Worm (Caenorhabditis elegans) whole organism, early embryonic: Measurements from ENCODE around the gene cdr-3.

Experiments used
- B0310.2 ChIP-seq: sonication (generic microtip); optimal IDR thresholded peaks from 2 replicates; lab custom pipeline; 2016; ENCODE audit warnings: mild to moderate bottlenecking, missing genetic modification characterization, missing compliant biosample characterization
- F13C5.2 ChIP-seq: sonication (generic microtip); optimal IDR thresholded peaks from 2 replicates; lab custom pipeline; 2017; ENCODE audit warnings: mild to moderate bottlenecking, missing genetic modification characterization, inconsistent platforms, missing compliant biosample characterization
- aly-1 ChIP-seq: sonication (generic microtip); optimal IDR thresholded peaks from 2 replicates; lab custom pipeline; 2016; ENCODE audit warnings: missing genetic modification characterization, missing compliant biosample characterization
- ama-1 ChIP-seq: fragments of 150-350 bp; optimal IDR thresholded peaks from 2 replicates; lab custom pipeline; 2014
- ceh-13 ChIP-seq: fragments of 200-800 bp; sonication (Bioruptor generic); optimal IDR thresholded peaks from 2 replicates; lab custom pipeline; 2018; ENCODE audit warnings: mild to moderate bottlenecking, missing genetic modification characterization, missing compliant biosample characterization
- ceh-36 ChIP-seq: sonication (generic microtip); optimal IDR thresholded peaks from 2 replicates; lab custom pipeline; 2016; ENCODE audit warnings: missing genetic modification characterization, inconsistent platforms, missing compliant biosample characterization
- ets-7 ChIP-seq: sonication (generic microtip); optimal IDR thresholded peaks from 2 replicates; lab custom pipeline; 2016; ENCODE audit warnings: missing genotype, missing genetic modification characterization, missing compliant biosample characterization
- flt-1 ChIP-seq: fragments of 200-800 bp; sonication (Bioruptor generic); IDR thresholded peaks from 2 replicates; pipeline ENCODE4 v1.3.6; 2022; ENCODE audit warnings: missing genetic modification characterization, missing compliant biosample characterization
- hmbx-1 ChIP-seq: sonication (generic microtip); optimal IDR thresholded peaks from 2 replicates; lab custom pipeline; 2016; ENCODE audit warnings: mild to moderate bottlenecking, missing genetic modification characterization, missing compliant biosample characterization
- hmg-4 ChIP-seq: fragments of 200-800 bp; sonication (Bioruptor generic); optimal IDR thresholded peaks from 2 replicates; lab custom pipeline; 2018; ENCODE audit warnings: mild to moderate bottlenecking, missing genetic modification characterization, missing compliant biosample characterization
- hnd-1 ChIP-seq: sonication (generic microtip); optimal IDR thresholded peaks from 2 replicates; lab custom pipeline; 2016; ENCODE audit warnings: missing genetic modification characterization, missing compliant biosample characterization
- pes-1 ChIP-seq: fragments of 200-800 bp; sonication (Bioruptor generic); IDR thresholded peaks from 2 replicates; pipeline ENCODE4 v1.3.6; 2022; ENCODE audit warnings: missing genetic modification reagents, missing genetic modification characterization, missing compliant biosample characterization
- scrt-1 ChIP-seq: fragments of 200-800 bp; sonication (Bioruptor generic); IDR thresholded peaks from 2 replicates; pipeline ENCODE4 v1.3.6; 2022; ENCODE audit warnings: missing genetic modification characterization, missing compliant biosample characterization
- sea-1 ChIP-seq: fragments of 200-800 bp; sonication (Bioruptor generic); conservative IDR thresholded peaks from 2 replicates; pipeline ENCODE4 v1.3.6; 2022; ENCODE audit warnings: missing genetic modification characterization, missing compliant biosample characterization
- tbx-11 ChIP-seq: fragments of 200-800 bp; sonication (Bioruptor generic); IDR thresholded peaks from 2 replicates; pipeline ENCODE4 v1.3.6; 2022; ENCODE audit warnings: missing genetic modification characterization, missing compliant biosample characterization
- tbx-37 ChIP-seq: fragments of 200-800 bp; sonication (Bioruptor generic); conservative IDR thresholded peaks from 2 replicates; pipeline ENCODE4 v1.3.6; 2022; ENCODE audit warnings: missing genetic modification reagents, missing genetic modification characterization, missing compliant biosample characterization
- tra-4 ChIP-seq: sonication (generic microtip); optimal IDR thresholded peaks from 2 replicates; lab custom pipeline; 2017; ENCODE audit warnings: missing genetic modification characterization, missing compliant biosample characterization

cdr-3 gene

DNA sequence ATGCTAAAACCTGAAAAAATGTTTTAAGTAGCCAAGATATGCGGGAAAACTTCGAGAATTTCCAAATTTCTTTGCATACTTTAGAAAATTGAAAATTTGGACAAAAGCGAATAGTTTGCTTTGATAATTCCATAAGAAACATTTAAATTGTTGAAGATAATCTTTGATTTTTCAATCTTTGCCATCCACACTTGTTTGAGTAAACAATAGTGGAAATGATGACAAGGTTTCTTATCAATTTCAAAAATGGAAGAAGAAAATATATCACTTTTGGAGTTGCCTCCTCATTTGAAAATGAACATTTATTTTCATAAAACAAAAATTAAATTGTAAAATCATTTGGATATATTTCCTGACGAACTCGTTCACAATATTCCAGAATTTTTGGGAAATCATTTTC lies 2.8 kb downstream of the cdr-3 start:
- TF ChIP-seq F13C5.2 (no peak), tra-4 (tag; lab: Kevin White, UChicago) (no peak), hnd-1 (tag; lab: Kevin White, UChicago) (no peak), B0310.2 (tag; lab: Kevin White, UChicago) (no peak), aly-1 (tag; lab: Kevin White, UChicago) (no peak), ama-1 (lab: Kevin White, UChicago) (no peak), tbx-11 (GFP tag; lab: Robert Waterston, UW) (no peak), pes-1 (GFP tag; lab: Robert Waterston, UW) (no peak), hmg-4 (no peak), tbx-37 (GFP tag; lab: Robert Waterston, UW) (no peak), ets-7 (tag; lab: Kevin White, UChicago) (no peak), sea-1 (GFP tag; lab: Robert Waterston, UW) (no peak), ceh-13 (no peak), flt-1 (GFP tag; lab: Robert Waterston, UW) (no peak)

ce11 chrV:12413651-12414114 lies 3.5 kb downstream of the cdr-3 start, which contains the start of gene cdr-6:
TSS of gene cdr-6 (minus strand) at chrV:12413701.
- TF ChIP-seq pes-1 (GFP tag; lab: Robert Waterston, UW) (no peak), ama-1 (lab: Kevin White, UChicago) (no peak), hnd-1 (tag; lab: Kevin White, UChicago) (no peak), hmbx-1 (tag; lab: Kevin White, UChicago) (no peak), flt-1 (GFP tag; lab: Robert Waterston, UW) (no peak), ceh-13 (no peak), F13C5.2 (no peak), tra-4 (tag; lab: Kevin White, UChicago) (no peak), sea-1 (GFP tag; lab: Robert Waterston, UW) (no peak)

ce11 chrV:12412321-12412720 lies 4.9 kb downstream of the cdr-3 start:
- TF ChIP-seq aly-1 (tag; lab: Kevin White, UChicago) (no peak), ama-1 (lab: Kevin White, UChicago) (no peak), scrt-1 (GFP tag; lab: Robert Waterston, UW) (no peak), B0310.2 (tag; lab: Kevin White, UChicago) (no peak), ceh-13 (no peak), pes-1 (GFP tag; lab: Robert Waterston, UW) (no peak), tra-4 (tag; lab: Kevin White, UChicago) (no peak), ets-7 (tag; lab: Kevin White, UChicago) (no peak), tbx-11 (GFP tag; lab: Robert Waterston, UW) (no peak), hnd-1 (tag; lab: Kevin White, UChicago) (no peak), ceh-36 (no peak), tbx-37 (GFP tag; lab: Robert Waterston, UW) (no peak)

ce11 chrV:12411909-12412308 lies 5.3 kb downstream of the cdr-3 start, which contains the start of gene cdr-7:
TSS of gene cdr-7 (minus strand) at chrV:12412113.
- no peak for TF ChIP-seq aly-1 (tag; lab: Kevin White, UChicago)
- no peak for TF ChIP-seq tbx-37 (GFP tag; lab: Robert Waterston, UW)
- no peak for TF ChIP-seq ama-1 (lab: Kevin White, UChicago)
- TF ChIP-seq ceh-36 = no peak
- no peak for TF ChIP-seq B0310.2 (tag; lab: Kevin White, UChicago)
- no peak for TF ChIP-seq sea-1 (GFP tag; lab: Robert Waterston, UW)
- TF ChIP-seq ceh-13 = no peak
- TF ChIP-seq tra-4 (tag; lab: Kevin White, UChicago) = no peak
- no peak for TF ChIP-seq pes-1 (GFP tag; lab: Robert Waterston, UW)

DNA sequence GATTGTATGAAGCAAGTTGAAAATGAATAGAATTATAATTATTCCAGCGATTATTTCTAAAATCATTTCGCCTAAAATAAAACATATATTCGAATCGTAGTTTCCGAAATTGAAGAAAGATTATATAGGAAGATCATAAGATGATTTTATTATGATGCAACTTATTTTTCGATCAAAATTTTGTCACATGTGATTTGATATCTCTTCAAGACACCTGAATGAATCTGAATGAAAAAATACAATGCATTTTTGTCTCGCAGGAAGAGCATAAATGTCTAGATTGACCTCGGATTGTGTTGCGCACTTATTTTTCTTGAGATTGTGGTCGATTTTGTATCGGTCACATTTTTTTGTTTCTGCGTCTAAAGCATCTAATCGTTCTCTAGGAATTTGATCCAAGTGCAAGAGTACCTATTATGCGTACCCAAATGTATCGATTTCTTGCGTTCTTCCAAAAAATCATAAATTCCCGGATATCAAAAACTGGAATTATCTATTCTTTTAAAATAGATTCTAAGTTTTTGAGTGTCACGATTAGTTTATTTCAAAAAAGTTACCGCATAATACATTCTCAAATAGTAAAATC lies 6.7 kb downstream of the cdr-3 start, which contains the start of gene hrg-2:
TSS of gene hrg-2 (minus strand) at position 98 of the 586 bp plus-strand sequence.
- TF ChIP-seq ama-1 (lab: Kevin White, UChicago) = no peak
- TF ChIP-seq hnd-1 (tag; lab: Kevin White, UChicago) = no peak
- no peak for TF ChIP-seq tbx-37 (GFP tag; lab: Robert Waterston, UW)
- no peak for TF ChIP-seq ceh-13
- no peak for TF ChIP-seq ets-7 (tag; lab: Kevin White, UChicago)
- no peak for TF ChIP-seq F13C5.2

DNA sequence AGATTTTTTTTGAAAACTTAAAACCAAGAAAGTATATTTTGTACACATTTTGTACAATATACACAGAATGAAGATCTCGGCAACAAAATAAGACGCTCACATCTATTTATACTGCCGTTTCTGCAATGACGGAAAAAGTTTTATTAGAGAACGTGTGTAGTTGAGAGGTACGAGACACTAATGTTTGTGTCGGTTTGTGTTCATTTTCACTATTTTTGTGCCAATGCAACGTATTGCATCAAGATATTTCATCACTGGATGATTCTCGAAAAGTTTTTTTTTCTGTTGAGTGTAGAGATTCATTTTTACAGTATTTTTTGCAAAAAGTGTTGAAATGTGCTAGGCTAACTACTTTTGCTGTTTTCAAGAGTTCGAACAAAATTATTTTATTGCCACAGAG lies 8.2 kb downstream of the cdr-3 start:
- TF ChIP-seq tbx-37 (GFP tag; lab: Robert Waterston, UW) (no peak), ceh-36 (no peak), hmg-4 (no peak), aly-1 (tag; lab: Kevin White, UChicago) (no peak), scrt-1 (GFP tag; lab: Robert Waterston, UW) (no peak), F13C5.2 (no peak), tbx-11 (GFP tag; lab: Robert Waterston, UW) (no peak), sea-1 (GFP tag; lab: Robert Waterston, UW) (no peak), ama-1 (lab: Kevin White, UChicago) (no peak), hnd-1 (tag; lab: Kevin White, UChicago) (no peak), hmbx-1 (tag; lab: Kevin White, UChicago) (no peak), pes-1 (GFP tag; lab: Robert Waterston, UW) (no peak), ceh-13 (no peak), flt-1 (GFP tag; lab: Robert Waterston, UW) (no peak)

- TF ChIP-seq ceh-13 (no peak), hmbx-1 (tag; lab: Kevin White, UChicago) (no peak), hmg-4 (no peak), scrt-1 (GFP tag; lab: Robert Waterston, UW) (no peak), tra-4 (tag; lab: Kevin White, UChicago) (no peak), sea-1 (GFP tag; lab: Robert Waterston, UW) (no peak), B0310.2 (tag; lab: Kevin White, UChicago) (no peak), ama-1 (lab: Kevin White, UChicago) (no peak), tbx-37 (GFP tag; lab: Robert Waterston, UW) (no peak), F13C5.2 (no peak), hnd-1 (tag; lab: Kevin White, UChicago) (no peak), ceh-36 (no peak), flt-1 (GFP tag; lab: Robert Waterston, UW) (no peak), tbx-11 (GFP tag; lab: Robert Waterston, UW) (no peak), aly-1 (tag; lab: Kevin White, UChicago) (no peak), pes-1 (GFP tag; lab: Robert Waterston, UW) (no peak)
These were observed 8.7 kb downstream of the cdr-3 start, which contains the start of gene cdr-4 for ce11 chrV:12408525-12408924. TSS of gene cdr-4 (minus strand) at chrV:12408625.
